Worm (Caenorhabditis elegans) whole organism, L3 larva: ENCODE results near the gene C33C12.1.

Experiments
- R02D3.7 ChIP-seq: fragments of 150-350 bp; optimal IDR thresholded peaks from 2 replicates; lab custom pipeline; 2014; ENCODE audit warnings: missing biosample characterization, missing genetic modification characterization
- ZK546.5 ChIP-seq: sonication (generic microtip); optimal IDR thresholded peaks from 2 replicates; lab custom pipeline; 2017; ENCODE audit warnings: missing biosample characterization, missing genetic modification characterization
- ama-1 ChIP-seq: fragments of 150-350 bp; optimal IDR thresholded peaks from 2 replicates; lab custom pipeline; 2018
- ceh-16 ChIP-seq: sonication (generic microtip); optimal IDR thresholded peaks from 2 replicates; lab custom pipeline; 2017; ENCODE audit warnings: missing biosample characterization, missing genetic modification characterization
- ceh-28 ChIP-seq: fragments of 150-350 bp; optimal IDR thresholded peaks from 2 replicates; lab custom pipeline; 2014; ENCODE audit warnings: missing biosample characterization, missing genetic modification reagents, missing genetic modification characterization
- ceh-82 ChIP-seq: fragments of 150-350 bp; optimal IDR thresholded peaks from 2 replicates; lab custom pipeline; 2014; ENCODE audit warnings: missing biosample characterization, missing genetic modification characterization
- ceh-9 ChIP-seq: sonication (generic microtip); optimal IDR thresholded peaks from 2 replicates; lab custom pipeline; 2018; ENCODE audit warnings: missing biosample characterization, missing genetic modification characterization
- daf-12 ChIP-seq: fragments of 150-350 bp; optimal IDR thresholded peaks from 2 replicates; lab custom pipeline; 2014; ENCODE audit warnings: missing biosample characterization, missing genetic modification reagents, missing genetic modification characterization
- egl-27 ChIP-seq: sonication (generic microtip); optimal IDR thresholded peaks from 4 replicates; lab custom pipeline; 2017; ENCODE audit warnings: missing biosample characterization, missing genetic modification reagents, missing genetic modification characterization
- egl-5 ChIP-seq: fragments of 150-350 bp; optimal IDR thresholded peaks from 2 replicates; lab custom pipeline; 2017; ENCODE audit warnings: missing biosample characterization, missing genetic modification reagents, missing genetic modification characterization, inconsistent platforms
- elt-1 ChIP-seq: fragments of 150-350 bp; optimal IDR thresholded peaks from 2 replicates; lab custom pipeline; 2014; ENCODE audit warnings: missing biosample characterization, missing genetic modification characterization
- elt-2 ChIP-seq: sonication (generic microtip); optimal IDR thresholded peaks from 2 replicates; lab custom pipeline; 2016; ENCODE audit warnings: missing genetic modification reagents, mild to moderate bottlenecking, missing genetic modification characterization, missing compliant biosample characterization
- elt-3 ChIP-seq, 3 experiments: fragments of 150-350 bp in 1 of 3; sonication (generic microtip) in 2 of 3; optimal IDR thresholded peaks; 2 replicates in 2 of 3; 4 replicates in 1 of 3; lab custom pipeline; 2014 to 2017; ENCODE audit warnings: missing biosample characterization in 3 of 3, missing genetic modification characterization in 3 of 3
- eor-1 ChIP-seq, 2 experiments: fragments of 150-350 bp; optimal IDR thresholded peaks; 2 replicates each; lab custom pipeline; 2014 to 2018; ENCODE audit warnings: missing biosample characterization in 2 of 2, missing genetic modification characterization in 2 of 2
- fkh-10 ChIP-seq: sonication (generic microtip); optimal IDR thresholded peaks from 2 replicates; lab custom pipeline; 2017; ENCODE audit warnings: missing biosample characterization, missing genetic modification reagents, missing genetic modification characterization
- fkh-2 ChIP-seq: fragments of 150-350 bp; optimal IDR thresholded peaks from 2 replicates; lab custom pipeline; 2014; ENCODE audit warnings: missing biosample characterization, missing genetic modification reagents, missing genetic modification characterization
- fos-1 ChIP-seq: fragments of 150-350 bp; optimal IDR thresholded peaks from 2 replicates; lab custom pipeline; 2014; ENCODE audit warnings: missing biosample characterization, missing genetic modification characterization
- hmg-11 ChIP-seq: sonication (generic microtip); optimal IDR thresholded peaks from 2 replicates; lab custom pipeline; 2016; ENCODE audit warnings: missing genetic modification characterization, missing compliant biosample characterization
- jun-1 ChIP-seq: fragments of 150-350 bp; optimal IDR thresholded peaks from 2 replicates; lab custom pipeline; 2014; ENCODE audit warnings: missing biosample characterization, missing genetic modification reagents, missing genetic modification characterization
- lin-15B ChIP-seq: fragments of 150-350 bp; optimal IDR thresholded peaks from 2 replicates; lab custom pipeline; 2014; ENCODE audit warnings: missing biosample characterization, missing genetic modification characterization
- lin-39 ChIP-seq: fragments of 150-350 bp; optimal IDR thresholded peaks from 2 replicates; lab custom pipeline; 2018; ENCODE audit warnings: missing biosample characterization, missing genetic modification reagents, missing genetic modification characterization
- lsy-12 ChIP-seq: sonication (generic microtip); optimal IDR thresholded peaks from 2 replicates; lab custom pipeline; 2016; ENCODE audit warnings: mild to moderate bottlenecking, missing genetic modification characterization, missing compliant biosample characterization
- mdl-1 ChIP-seq: fragments of 150-350 bp; optimal IDR thresholded peaks from 2 replicates; lab custom pipeline; 2014; ENCODE audit warnings: missing biosample characterization, missing genetic modification characterization
- mml-1 ChIP-seq: fragments of 150-350 bp; sonication (generic microtip); optimal IDR thresholded peaks from 3 replicates; lab custom pipeline; 2014; ENCODE audit warnings: missing biosample characterization, missing genetic modification characterization
- nfya-1 ChIP-seq: sonication (generic microtip); optimal IDR thresholded peaks from 2 replicates; lab custom pipeline; 2017; ENCODE audit warnings: missing genetic modification characterization, mild to moderate bottlenecking, missing compliant biosample characterization, antibody characterized with exemption, moderate library complexity; ENCODE audit not compliant: insufficient read depth
- nhr-11 ChIP-seq: fragments of 150-350 bp; optimal IDR thresholded peaks from 2 replicates; lab custom pipeline; 2014; ENCODE audit warnings: missing biosample characterization, missing genetic modification characterization
- nhr-12 ChIP-seq: fragments of 150-350 bp; optimal IDR thresholded peaks from 2 replicates; lab custom pipeline; 2014; ENCODE audit warnings: missing biosample characterization, missing genetic modification characterization
- nhr-23 ChIP-seq: fragments of 150-350 bp; optimal IDR thresholded peaks from 2 replicates; lab custom pipeline; 2014; ENCODE audit warnings: missing biosample characterization, missing genetic modification reagents, missing genetic modification characterization
- nhr-25 ChIP-seq: sonication (generic microtip); optimal IDR thresholded peaks from 2 replicates; lab custom pipeline; 2017; ENCODE audit warnings: missing biosample characterization, missing genetic modification characterization
- nhr-28 ChIP-seq: fragments of 150-350 bp; optimal IDR thresholded peaks from 2 replicates; lab custom pipeline; 2014; ENCODE audit warnings: missing biosample characterization, missing genetic modification characterization
- nhr-43 ChIP-seq: sonication (generic microtip); optimal IDR thresholded peaks from 2 replicates; lab custom pipeline; 2016; ENCODE audit warnings: mild to moderate bottlenecking, missing genetic modification characterization, missing compliant biosample characterization; ENCODE audit not compliant: poor library complexity, severe bottlenecking
- nhr-67 ChIP-seq: fragments of 150-350 bp; optimal IDR thresholded peaks from 2 replicates; lab custom pipeline; 2014; ENCODE audit warnings: missing biosample characterization, missing genetic modification characterization
- nhr-76 ChIP-seq: fragments of 150-350 bp; sonication (generic microtip); optimal IDR thresholded peaks from 5 replicates; lab custom pipeline; 2014; ENCODE audit warnings: missing biosample characterization, missing genetic modification characterization
- nhr-77 ChIP-seq: fragments of 150-350 bp; optimal IDR thresholded peaks from 2 replicates; lab custom pipeline; 2014; ENCODE audit warnings: missing biosample characterization, missing genetic modification characterization
- pha-4 ChIP-seq: fragments of 150-350 bp; optimal IDR thresholded peaks from 2 replicates; lab custom pipeline; 2014; ENCODE audit warnings: missing biosample characterization, missing genetic modification reagents, missing genetic modification characterization
- pqm-1 ChIP-seq: fragments of 150-350 bp; optimal IDR thresholded peaks from 2 replicates; lab custom pipeline; 2017; ENCODE audit warnings: missing biosample characterization, missing genetic modification characterization, inconsistent platforms
- sea-2 ChIP-seq: fragments of 150-350 bp; sonication (generic microtip); optimal IDR thresholded peaks from 4 replicates; lab custom pipeline; 2014; ENCODE audit warnings: missing biosample characterization, missing genetic modification reagents, missing genetic modification characterization
- skn-1 ChIP-seq: fragments of 150-350 bp; optimal IDR thresholded peaks from 2 replicates; lab custom pipeline; 2014; ENCODE audit warnings: missing biosample characterization, missing genetic modification characterization
- snpc-4 ChIP-seq: fragments of 150-350 bp; optimal IDR thresholded peaks from 2 replicates; lab custom pipeline; 2014; ENCODE audit warnings: missing biosample characterization, missing genetic modification characterization
- tbx-2 ChIP-seq: sonication (generic microtip); optimal IDR thresholded peaks from 2 replicates; lab custom pipeline; 2016; ENCODE audit warnings: mild to moderate bottlenecking, missing genetic modification characterization, missing compliant biosample characterization
- unc-39 ChIP-seq: sonication (generic microtip); optimal IDR thresholded peaks from 4 replicates; lab custom pipeline; 2017; ENCODE audit warnings: missing biosample characterization, missing genetic modification characterization
- unc-62 ChIP-seq: fragments of 150-350 bp; sonication (generic microtip); optimal IDR thresholded peaks from 4 replicates; lab custom pipeline; 2014; ENCODE audit warnings: missing biosample characterization, missing genetic modification reagents, missing genetic modification characterization
- ztf-11 ChIP-seq: fragments of 150-350 bp; optimal IDR thresholded peaks from 2 replicates; lab custom pipeline; 2014; ENCODE audit warnings: missing biosample characterization, missing genetic modification characterization
- ztf-4 ChIP-seq: fragments of 150-350 bp; optimal IDR thresholded peaks from 2 replicates; lab custom pipeline; 2014; ENCODE audit warnings: missing biosample characterization, missing genetic modification characterization

C33C12.1 gene

ce11 chrII:2204077-2204476, 6.0 kb downstream of the C33C12.1 start, which contains the start of gene Y59C2A.2:
TSS of gene Y59C2A.2 (minus strand) at chrII:2204137.
- no peak for TF ChIP-seq ceh-28
- TF ChIP-seq lin-39 (tag; lab: Kevin White, UChicago) = peak; percentile 41
- TF ChIP-seq ceh-82 = no peak
- peak; percentile 44 for TF ChIP-seq nfya-1 (tag; lab: Kevin White, UChicago)
- TF ChIP-seq nhr-67 (tag; lab: Kevin White, UChicago) = no peak
- TF ChIP-seq nhr-28 (tag; lab: Kevin White, UChicago) = no peak
- TF ChIP-seq fkh-2 (tag; lab: Kevin White, UChicago) = no peak
- no peak for TF ChIP-seq mdl-1 (tag; lab: Kevin White, UChicago)
- TF ChIP-seq ztf-11 (tag; lab: Kevin White, UChicago) = no peak
- no peak for TF ChIP-seq snpc-4 (tag; lab: Kevin White, UChicago)
- no peak for TF ChIP-seq nhr-23 (tag; lab: Kevin White, UChicago)
- no peak for TF ChIP-seq eor-1 (tag; optimal IDR thresholded peaks at IDR 0.05; lab: Kevin White, UChicago)
- no peak for TF ChIP-seq nhr-76 (tag; lab: Kevin White, UChicago)
- TF ChIP-seq jun-1 (tag; lab: Kevin White, UChicago) = no peak
- TF ChIP-seq nhr-12 (tag; lab: Kevin White, UChicago) = no peak
- TF ChIP-seq elt-1 (tag; lab: Kevin White, UChicago) = no peak
- no peak for TF ChIP-seq unc-39 (tag; lab: Kevin White, UChicago)
- TF ChIP-seq ztf-4 (tag; lab: Kevin White, UChicago) = no peak
- TF ChIP-seq skn-1 (tag; lab: Kevin White, UChicago) = no peak
- TF ChIP-seq nhr-77 = no peak
- no peak for TF ChIP-seq fkh-10 (GFP tag; lab: Kevin White, UChicago)
- TF ChIP-seq elt-2 = peak; percentile 5
- no peak for TF ChIP-seq lsy-12 (tag; lab: Kevin White, UChicago)
- TF ChIP-seq unc-62 (GFP tag; lab: Kevin White, UChicago) = no peak
- no peak for TF ChIP-seq egl-5 (tag; lab: Kevin White, UChicago)
- TF ChIP-seq nhr-43 (tag; lab: Kevin White, UChicago) = no peak
- TF ChIP-seq mml-1 (tag; lab: Kevin White, UChicago) = no peak
- TF ChIP-seq lin-15B (tag; lab: Kevin White, UChicago) = peak; percentile 67
- TF ChIP-seq ZK546.5 (tag; lab: Kevin White, UChicago) = no peak
- no peak for TF ChIP-seq R02D3.7 (tag; lab: Kevin White, UChicago)
- no peak for TF ChIP-seq pqm-1
- TF ChIP-seq hmg-11 (tag; lab: Kevin White, UChicago) = no peak
- TF ChIP-seq nhr-25 (tag; lab: Kevin White, UChicago) = no peak
- TF ChIP-seq ceh-9 (tag; lab: Kevin White, UChicago) = no peak
- TF ChIP-seq pha-4 = peak; percentile 50
- no peak for TF ChIP-seq sea-2 (GFP tag; lab: Kevin White, UChicago)
- no peak for TF ChIP-seq egl-27 (tag; lab: Kevin White, UChicago)
- no peak for TF ChIP-seq ama-1 (lab: Kevin White, UChicago)
- no peak for TF ChIP-seq daf-12 (tag; lab: Kevin White, UChicago)
- TF ChIP-seq elt-3 (tag; optimal IDR thresholded peaks at IDR 0.05; lab: Kevin White, UChicago) = no peak
- TF ChIP-seq fos-1 (tag; lab: Kevin White, UChicago) = no peak

ce11 chrII:2206064-2206722, 8.2 kb downstream of the C33C12.1 start:
- TF ChIP-seq jun-1 (tag; lab: Kevin White, UChicago) (no peak), mdl-1 (tag; lab: Kevin White, UChicago) (no peak), tbx-2 (no peak), lin-15B (tag; lab: Kevin White, UChicago) (no peak), nhr-67 (tag; lab: Kevin White, UChicago) (no peak), pha-4 (no peak), ceh-9 (tag; lab: Kevin White, UChicago) (no peak), fkh-10 (GFP tag; lab: Kevin White, UChicago) (no peak), mml-1 (tag; lab: Kevin White, UChicago) (no peak), eor-1 (tag; optimal IDR thresholded peaks at IDR 0.05; lab: Kevin White, UChicago) (no peak), ceh-16 (tag; lab: Kevin White, UChicago) (no peak), ZK546.5 (tag; lab: Kevin White, UChicago) (no peak), nhr-76 (tag; lab: Kevin White, UChicago) (no peak), pqm-1 (no peak), ztf-4 (tag; lab: Kevin White, UChicago) (no peak), nhr-11 (tag; lab: Kevin White, UChicago) (no peak), ceh-82 (no peak), skn-1 (tag; lab: Kevin White, UChicago) (no peak)
